Fruit fly (Drosophila melanogaster) whole organism, prepupa: ENCODE measurements around the gene spi.

Experiments used
- Blimp-1 ChIP-seq: fragments of 200-800 bp; sonication (Bioruptor generic); optimal IDR thresholded peaks from 3 replicates; lab custom pipeline; 2017; ENCODE audit warnings: missing biosample characterization, missing genetic modification characterization, mild to moderate bottlenecking, moderate library complexity, missing genetic modification reagents
- CG10631 ChIP-seq: fragments of 200-800 bp; sonication (Bioruptor generic); optimal IDR thresholded peaks from 2 replicates; lab custom pipeline; 2016; ENCODE audit warnings: missing biosample characterization, missing genetic modification characterization
- CG11294 ChIP-seq: fragments of 200-800 bp; sonication (Bioruptor generic); IDR thresholded peaks from 2 replicates; pipeline ENCODE4 v1.3.6; 2022; ENCODE audit warnings: missing biosample characterization, missing genetic modification characterization
- CG11762 ChIP-seq: fragments of 200-800 bp; sonication (Bioruptor generic); optimal IDR thresholded peaks from 3 replicates; lab custom pipeline; 2016; ENCODE audit warnings: missing biosample characterization, missing genetic modification characterization; ENCODE audit not compliant: insufficient read depth
- CG11902 ChIP-seq: fragments of 200-800 bp; sonication (Bioruptor generic); optimal IDR thresholded peaks from 3 replicates; lab custom pipeline; 2016; ENCODE audit warnings: missing biosample characterization, missing genetic modification characterization
- CG15336 ChIP-seq: fragments of 200-800 bp; sonication (Bioruptor generic); IDR thresholded peaks from 2 replicates; pipeline ENCODE4 v1.3.6; 2022; ENCODE audit warnings: missing biosample characterization, missing genetic modification characterization
- CG1621 ChIP-seq: fragments of 200-800 bp; sonication (Bioruptor generic); optimal IDR thresholded peaks from 3 replicates; lab custom pipeline; 2018; ENCODE audit warnings: missing biosample characterization, mild to moderate bottlenecking, missing genetic modification characterization
- CG3032 ChIP-seq: fragments of 200-800 bp; optimal IDR thresholded peaks from 2 replicates; lab custom pipeline; 2019; ENCODE audit warnings: missing biosample characterization, mild to moderate bottlenecking, missing genetic modification characterization, moderate library complexity
- CG31627 ChIP-seq: fragments of 200-800 bp; sonication (Bioruptor generic); optimal IDR thresholded peaks from 3 replicates; lab custom pipeline; 2016; ENCODE audit warnings: missing biosample characterization, missing genetic modification characterization
- CG32006 ChIP-seq: fragments of 200-800 bp; sonication (Bioruptor generic); optimal IDR thresholded peaks from 3 replicates; lab custom pipeline; 2017; ENCODE audit warnings: missing biosample characterization, mild to moderate bottlenecking, missing genetic modification characterization
- CG34406 ChIP-seq: fragments of 200-800 bp; sonication (Bioruptor generic); optimal IDR thresholded peaks from 3 replicates; lab custom pipeline; 2016; ENCODE audit warnings: missing biosample characterization, missing genetic modification characterization
- CG3919 ChIP-seq: fragments of 200-800 bp; sonication (Bioruptor generic); optimal IDR thresholded peaks from 3 replicates; lab custom pipeline; 2016; ENCODE audit warnings: missing biosample characterization, missing genetic modification characterization
- CG4318 ChIP-seq: fragments of 200-800 bp; sonication (Bioruptor generic); optimal IDR thresholded peaks from 3 replicates; lab custom pipeline; 2017; ENCODE audit warnings: missing biosample characterization, mild to moderate bottlenecking, missing genetic modification characterization
- CG6163 ChIP-seq: fragments of 200-800 bp; sonication (Bioruptor generic); IDR thresholded peaks from 3 replicates; pipeline ENCODE4 v1.3.6; 2022; ENCODE audit warnings: missing biosample characterization, missing genetic modification characterization
- CG6276 ChIP-seq: fragments of 200-800 bp; sonication (Bioruptor generic); optimal IDR thresholded peaks from 2 replicates; lab custom pipeline; 2017; ENCODE audit warnings: missing biosample characterization, mild to moderate bottlenecking, missing genetic modification characterization
- CG6792 ChIP-seq: fragments of 200-800 bp; sonication (Bioruptor generic); optimal IDR thresholded peaks from 3 replicates; lab custom pipeline; 2016; ENCODE audit warnings: missing biosample characterization, missing genetic modification characterization
- CG6808 ChIP-seq: fragments of 200-800 bp; sonication (Bioruptor generic); optimal IDR thresholded peaks from 3 replicates; lab custom pipeline; 2017; ENCODE audit warnings: missing biosample characterization, missing genetic modification characterization, mild to moderate bottlenecking, moderate library complexity, missing genetic modification reagents
- CG6854 ChIP-seq: fragments of 200-800 bp; sonication (Bioruptor generic); optimal IDR thresholded peaks from 2 replicates; lab custom pipeline; 2017; ENCODE audit warnings: missing biosample characterization, mild to moderate bottlenecking, missing genetic modification characterization
- CG7368 ChIP-seq: fragments of 200-800 bp; sonication (Bioruptor generic); optimal IDR thresholded peaks from 3 replicates; lab custom pipeline; 2016; ENCODE audit warnings: missing biosample characterization, missing genetic modification characterization
- CG8119 ChIP-seq: fragments of 200-800 bp; sonication (Bioruptor generic); IDR thresholded peaks from 3 replicates; pipeline ENCODE4 v1.3.6; 2022; ENCODE audit warnings: missing biosample characterization, missing genetic modification characterization
- CG8632 ChIP-seq: fragments of 200-800 bp; sonication (Bioruptor generic); optimal IDR thresholded peaks from 3 replicates; lab custom pipeline; 2016; ENCODE audit warnings: missing biosample characterization, missing genetic modification characterization
- CG9139 ChIP-seq: fragments of 200-800 bp; sonication (Bioruptor generic); optimal IDR thresholded peaks from 3 replicates; lab custom pipeline; 2017; ENCODE audit warnings: missing biosample characterization, mild to moderate bottlenecking, missing genetic modification characterization
- Eip78C ChIP-seq: fragments of 200-800 bp; sonication (Bioruptor generic); peaks from one replicate; lab custom pipeline; 2016; ENCODE audit warnings: missing biosample characterization, missing genetic modification characterization
- Eip93F ChIP-seq: fragments of 200-800 bp; sonication (Bioruptor generic); optimal IDR thresholded peaks from 2 replicates; lab custom pipeline; 2016; ENCODE audit warnings: missing biosample characterization, mild to moderate bottlenecking, missing genetic modification characterization
- Ets21C ChIP-seq: fragments of 200-800 bp; sonication (Bioruptor generic); optimal IDR thresholded peaks from 3 replicates; lab custom pipeline; 2016; ENCODE audit warnings: missing biosample characterization, missing genetic modification characterization
- Gug ChIP-seq: fragments of 200-800 bp; sonication (Bioruptor generic); IDR thresholded peaks from 2 replicates; pipeline ENCODE4 v1.3.6; 2022; ENCODE audit warnings: missing biosample characterization, missing genetic modification characterization
- Hr38 ChIP-seq: sonication (Bioruptor generic); optimal IDR thresholded peaks from 2 replicates; lab custom pipeline; 2016; ENCODE audit warnings: missing biosample characterization, missing genetic modification characterization
- Hr39 ChIP-seq: fragments of 200-800 bp; sonication (Bioruptor generic); optimal IDR thresholded peaks from 2 replicates; lab custom pipeline; 2016; ENCODE audit warnings: missing biosample characterization, missing genetic modification characterization
- Hr4 ChIP-seq: fragments of 200-800 bp; sonication (Bioruptor generic); optimal IDR thresholded peaks from 3 replicates; lab custom pipeline; 2016; ENCODE audit warnings: missing biosample characterization, missing genetic modification characterization
- Met ChIP-seq: fragments of 200-800 bp; sonication (Bioruptor generic); optimal IDR thresholded peaks from 3 replicates; lab custom pipeline; 2016; ENCODE audit warnings: missing biosample characterization, missing genetic modification characterization
- OdsH ChIP-seq: fragments of 200-800 bp; sonication (Bioruptor generic); optimal IDR thresholded peaks from 3 replicates; lab custom pipeline; 2016; ENCODE audit warnings: missing biosample characterization, missing genetic modification characterization
- Smox ChIP-seq: fragments of 200-800 bp; sonication (Bioruptor generic); optimal IDR thresholded peaks from 3 replicates; lab custom pipeline; 2016; ENCODE audit warnings: missing biosample characterization, missing genetic modification characterization
- Sox102F ChIP-seq: fragments of 200-800 bp; sonication (Bioruptor generic); optimal IDR thresholded peaks from 2 replicates; lab custom pipeline; 2016; ENCODE audit warnings: missing biosample characterization, mild to moderate bottlenecking, missing genetic modification characterization
- Sox15 ChIP-seq: fragments of 200-800 bp; sonication (Bioruptor generic); optimal IDR thresholded peaks from 3 replicates; lab custom pipeline; 2016; ENCODE audit warnings: missing biosample characterization, missing genetic modification characterization
- achi ChIP-seq: fragments of 200-800 bp; sonication (Bioruptor generic); optimal IDR thresholded peaks from 3 replicates; lab custom pipeline; 2016; ENCODE audit warnings: missing biosample characterization, missing genetic modification characterization
- acj6 ChIP-seq: fragments of 200-800 bp; sonication (Bioruptor generic); optimal IDR thresholded peaks from 3 replicates; lab custom pipeline; 2016; ENCODE audit warnings: missing biosample characterization, missing genetic modification characterization
- cyc ChIP-seq: fragments of 200-800 bp; sonication (Bioruptor generic); optimal IDR thresholded peaks from 3 replicates; lab custom pipeline; 2016; ENCODE audit warnings: missing biosample characterization, missing genetic modification characterization
- dac ChIP-seq: fragments of 200-800 bp; sonication (Bioruptor generic); optimal IDR thresholded peaks from 2 replicates; lab custom pipeline; 2017; ENCODE audit warnings: missing biosample characterization, mild to moderate bottlenecking, missing genetic modification characterization
- dsx ChIP-seq: fragments of 200-800 bp; optimal IDR thresholded peaks from 3 replicates; lab custom pipeline; 2019; ENCODE audit warnings: missing biosample characterization, mild to moderate bottlenecking, missing genetic modification characterization, moderate library complexity; ENCODE audit not compliant: poor library complexity, severe bottlenecking
- eg ChIP-seq: fragments of 200-800 bp; sonication (Bioruptor generic); IDR thresholded peaks from 3 replicates; pipeline ENCODE4 v1.3.6; 2022; ENCODE audit warnings: missing biosample characterization, missing genetic modification characterization
- esn ChIP-seq: fragments of 200-800 bp; sonication (Bioruptor generic); optimal IDR thresholded peaks from 2 replicates; lab custom pipeline; 2016; ENCODE audit warnings: missing biosample characterization, mild to moderate bottlenecking, missing genetic modification characterization, moderate library complexity
- fd59A ChIP-seq: fragments of 200-800 bp; sonication (Bioruptor generic); optimal IDR thresholded peaks from 2 replicates; lab custom pipeline; 2017; ENCODE audit warnings: missing biosample characterization, mild to moderate bottlenecking, missing genetic modification characterization, missing genetic modification reagents
- fd85E ChIP-seq: fragments of 200-800 bp; sonication (Bioruptor generic); optimal IDR thresholded peaks from 3 replicates; lab custom pipeline; 2016; ENCODE audit warnings: missing biosample characterization, missing genetic modification characterization
- fkh ChIP-seq: fragments of 200-800 bp; sonication (Bioruptor generic); optimal IDR thresholded peaks from 3 replicates; lab custom pipeline; 2017; ENCODE audit warnings: missing biosample characterization, mild to moderate bottlenecking, missing genetic modification characterization, moderate library complexity
- net ChIP-seq: fragments of 200-800 bp; sonication (Bioruptor generic); optimal IDR thresholded peaks from 3 replicates; lab custom pipeline; 2016; ENCODE audit warnings: missing biosample characterization, missing genetic modification characterization
- salr ChIP-seq, 2 experiments: fragments of 200-800 bp; sonication (Bioruptor generic); optimal IDR thresholded peaks; 3 replicates each; lab custom pipeline; 2016 to 2018; ENCODE audit warnings: missing biosample characterization in 2 of 2, missing genetic modification characterization in 2 of 2, mild to moderate bottlenecking in 1 of 2
- spab ChIP-seq: fragments of 200-800 bp; sonication (Bioruptor generic); optimal IDR thresholded peaks from 2 replicates; lab custom pipeline; 2017; ENCODE audit warnings: missing biosample characterization, mild to moderate bottlenecking, missing genetic modification characterization, missing genetic modification reagents
- ss ChIP-seq, 2 experiments: fragments of 200-800 bp; sonication (Bioruptor generic); optimal IDR thresholded peaks; 2 replicates in 1 of 2; 3 replicates in 1 of 2; lab custom pipeline; 2017 to 2018; ENCODE audit warnings: mild to moderate bottlenecking in 2 of 2, missing biosample characterization in 2 of 2, missing genetic modification characterization in 2 of 2, moderate library complexity in 1 of 2
- svp ChIP-seq: fragments of 200-800 bp; sonication (Bioruptor generic); peaks from one replicate; lab custom pipeline; 2016; ENCODE audit warnings: missing biosample characterization, missing genetic modification characterization
- topi ChIP-seq: fragments of 200-800 bp; sonication (Bioruptor generic); optimal IDR thresholded peaks from 3 replicates; lab custom pipeline; 2016; ENCODE audit warnings: missing biosample characterization, missing genetic modification characterization
- vri ChIP-seq: fragments of 200-800 bp; sonication (Bioruptor generic); optimal IDR thresholded peaks from 3 replicates; lab custom pipeline; 2016; ENCODE audit warnings: missing biosample characterization, mild to moderate bottlenecking, missing genetic modification characterization

Gene spi

DNA sequence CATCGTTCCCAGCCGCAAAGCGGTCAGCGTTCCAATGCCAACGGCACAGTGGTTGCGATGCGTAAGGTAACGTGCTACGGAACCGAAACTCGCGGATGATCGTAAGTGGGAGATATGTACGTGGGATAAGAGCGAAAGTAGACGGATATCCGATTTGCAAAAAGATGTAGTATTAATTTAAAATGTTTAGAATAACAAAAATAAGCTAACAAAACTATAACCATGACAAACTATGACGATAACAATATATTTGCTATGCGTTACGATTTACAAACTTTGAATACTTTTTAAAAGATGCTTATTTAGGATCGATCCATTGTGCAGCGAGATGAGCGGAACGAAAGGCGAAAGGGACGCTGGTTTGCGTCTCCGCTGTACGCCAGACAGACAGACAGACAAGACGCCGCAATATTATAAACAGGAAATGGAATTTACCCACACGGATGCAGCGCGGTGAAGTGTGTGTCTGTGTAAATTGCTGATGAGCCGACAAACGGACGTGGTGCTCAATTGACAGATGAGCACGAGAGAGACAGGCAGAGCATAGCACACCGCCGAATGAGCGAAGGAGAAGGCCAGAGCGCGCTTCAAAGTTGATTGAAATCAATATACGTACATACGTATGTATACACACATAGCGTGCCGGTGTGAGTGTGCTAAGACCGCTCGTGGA lies 1.4 kb downstream of the spi start:
- peak; percentile 94 for TF ChIP-seq CG8632 (GFP tag; lab: Kevin White, UChicago)
- peak; percentile 74 for TF ChIP-seq CG6854
- peak; percentile 96 for TF ChIP-seq Smox (GFP tag; lab: Kevin White, UChicago)
- TF ChIP-seq svp (GFP tag; lab: Kevin White, UChicago), result peak; percentile 98
- peak; percentile 97 for TF ChIP-seq CG3919
- TF ChIP-seq CG15336 (GFP tag; lab: Robert Waterston, UW), result peak; percentile 96
- TF ChIP-seq CG11294 (GFP tag; lab: Robert Waterston, UW), result peak; percentile 91
- peak; percentile 99 for TF ChIP-seq CG4318 (GFP tag; lab: Kevin White, UChicago)
- peak; percentile 97 for TF ChIP-seq esn (GFP tag; lab: Kevin White, UChicago)
- peak; percentile 98 for TF ChIP-seq CG1621 (tag; lab: Kevin White, UChicago)
- TF ChIP-seq dac (GFP tag; lab: Kevin White, UChicago), result peak; percentile 97
- peak; percentile 95 for TF ChIP-seq Ets21C (GFP tag; lab: Kevin White, UChicago)
- peak; percentile 98 for TF ChIP-seq CG10631 (GFP tag; lab: Kevin White, UChicago)
- no peak for TF ChIP-seq Hr38
- TF ChIP-seq Gug (GFP tag; lab: Robert Waterston, UW), result peak; percentile 93
- peak; percentile 99 for TF ChIP-seq Eip78C
- peak; percentile 87 to 93 for TF ChIP-seq ss (GFP tag; optimal IDR thresholded peaks at IDR 0.05; lab: Kevin White, UChicago)
- peak; percentile 95 for TF ChIP-seq CG34406
- peak; percentile 98 for TF ChIP-seq topi (GFP tag; lab: Kevin White, UChicago)
- peak; percentile 93 for TF ChIP-seq CG6792 (GFP tag; lab: Kevin White, UChicago)
- peak; percentile 93 for TF ChIP-seq CG11902 (GFP tag; lab: Kevin White, UChicago)
- TF ChIP-seq achi (GFP tag; lab: Kevin White, UChicago), result peak; percentile 96
- peak; percentile 99 for TF ChIP-seq CG32006 (GFP tag; lab: Kevin White, UChicago)
- peak; percentile 89 for TF ChIP-seq vri (GFP tag; lab: Kevin White, UChicago)
- peak; percentile 97 for TF ChIP-seq net (GFP tag; lab: Kevin White, UChicago)
- TF ChIP-seq CG3032 (tag; lab: Kevin White, UChicago), result peak; percentile 96
- peak; percentile 93 for TF ChIP-seq CG7368 (GFP tag; lab: Kevin White, UChicago)
- peak; percentile 93 for TF ChIP-seq Blimp-1 (GFP tag; lab: Kevin White, UChicago)
- no peak for TF ChIP-seq Eip93F (GFP tag; lab: Kevin White, UChicago)
- peak; percentile 97 for TF ChIP-seq cyc (GFP tag; lab: Kevin White, UChicago)
- TF ChIP-seq CG6163 (GFP tag; lab: Robert Waterston, UW), result peak; percentile 94
- TF ChIP-seq salr (GFP tag; optimal IDR thresholded peaks at IDR 0.05; lab: Kevin White, UChicago), result peak; percentile 92 to 98
- TF ChIP-seq spab, result peak; percentile 95
- peak; percentile 60 for TF ChIP-seq fd85E (GFP tag; lab: Kevin White, UChicago)
- peak; percentile 95 for TF ChIP-seq CG11762 (GFP tag; lab: Kevin White, UChicago)
- peak; percentile 94 for TF ChIP-seq eg (GFP tag; lab: Robert Waterston, UW)
- peak; percentile 97 for TF ChIP-seq Hr39
- TF ChIP-seq Sox15 (GFP tag; lab: Kevin White, UChicago), result peak; percentile 94
- TF ChIP-seq fd59A (GFP tag; lab: Kevin White, UChicago), result peak; percentile 96
- peak; percentile 89 for TF ChIP-seq dsx
- peak; percentile 96 for TF ChIP-seq CG6276 (GFP tag; lab: Kevin White, UChicago)
- TF ChIP-seq CG6808 (GFP tag; lab: Kevin White, UChicago), result peak; percentile 94
- TF ChIP-seq fkh (GFP tag; lab: Kevin White, UChicago), result peak; percentile 79
- TF ChIP-seq Sox102F (GFP tag; lab: Kevin White, UChicago), result peak; percentile 96
- peak; percentile 97 for TF ChIP-seq CG8119 (GFP tag; lab: Robert Waterston, UW)
- peak; percentile 97 for TF ChIP-seq OdsH (GFP tag; lab: Kevin White, UChicago)
- peak; percentile 98 for TF ChIP-seq Hr4
- TF ChIP-seq CG31627 (GFP tag; lab: Kevin White, UChicago), result peak; percentile 98
- TF ChIP-seq CG9139 (GFP tag; lab: Kevin White, UChicago), result peak; percentile 70
- TF ChIP-seq acj6 (GFP tag; lab: Kevin White, UChicago), result peak; percentile 98
- TF ChIP-seq Met (GFP tag; lab: Kevin White, UChicago), result peak; percentile 97
